Worm (Caenorhabditis elegans) whole organism, late embryonic: ENCODE results near the gene pat-4.

Experiments used
- C08G9.2 ChIP-seq: sonication (generic microtip); optimal IDR thresholded peaks from 2 replicates; lab custom pipeline; 2016; ENCODE audit warnings: mild to moderate bottlenecking, missing genetic modification characterization, moderate library complexity, missing compliant biosample characterization
- F13H6.1 ChIP-seq: sonication (generic microtip); optimal IDR thresholded peaks from 2 replicates; lab custom pipeline; 2016; ENCODE audit warnings: missing genetic modification characterization, missing compliant biosample characterization
- K02D7.2 ChIP-seq: sonication (generic microtip); optimal IDR thresholded peaks from 2 replicates; lab custom pipeline; 2017; ENCODE audit warnings: mild to moderate bottlenecking, missing genetic modification characterization, missing compliant biosample characterization
- K09A11.1 ChIP-seq: sonication (generic microtip); optimal IDR thresholded peaks from 2 replicates; lab custom pipeline; 2017; ENCODE audit warnings: antibody characterized with exemption, mild to moderate bottlenecking, missing genetic modification characterization, missing compliant biosample characterization; ENCODE audit not compliant: insufficient read depth
- T23F11.4 ChIP-seq: fragments of 200-800 bp; sonication (Bioruptor generic); optimal IDR thresholded peaks from 2 replicates; lab custom pipeline; 2018; ENCODE audit warnings: mild to moderate bottlenecking, missing genetic modification characterization, missing compliant biosample characterization
- ahr-1 ChIP-seq: sonication (generic microtip); optimal IDR thresholded peaks from 2 replicates; lab custom pipeline; 2016; ENCODE audit warnings: missing genetic modification characterization, missing compliant biosample characterization
- ama-1 ChIP-seq: fragments of 150-350 bp; optimal IDR thresholded peaks from 2 replicates; lab custom pipeline; 2014
- ceh-14 ChIP-seq: sonication (generic microtip); optimal IDR thresholded peaks from 2 replicates; lab custom pipeline; 2016; ENCODE audit warnings: missing genotype, missing genetic modification characterization, missing compliant biosample characterization
- ceh-18 ChIP-seq: sonication (generic microtip); optimal IDR thresholded peaks from 2 replicates; lab custom pipeline; 2016; ENCODE audit warnings: missing genetic modification characterization, missing compliant biosample characterization
- ceh-19 ChIP-seq: fragments of 200-800 bp; sonication (Bioruptor generic); optimal IDR thresholded peaks from 2 replicates; lab custom pipeline; 2018; ENCODE audit warnings: mild to moderate bottlenecking, missing genetic modification characterization, missing compliant biosample characterization
- ceh-2 ChIP-seq: sonication (generic microtip); optimal IDR thresholded peaks from 2 replicates; lab custom pipeline; 2016; ENCODE audit warnings: missing genotype, missing genetic modification characterization, missing compliant biosample characterization
- ceh-22 ChIP-seq: sonication (generic microtip); optimal IDR thresholded peaks from 2 replicates; lab custom pipeline; 2017; ENCODE audit warnings: missing biosample characterization, missing genetic modification characterization
- ceh-24 ChIP-seq: sonication (generic microtip); optimal IDR thresholded peaks from 2 replicates; lab custom pipeline; 2016; ENCODE audit warnings: mild to moderate bottlenecking, missing genetic modification characterization, missing compliant biosample characterization
- ceh-30 ChIP-seq: fragments of 150-350 bp; optimal IDR thresholded peaks from 2 replicates; lab custom pipeline; 2014; ENCODE audit warnings: missing biosample characterization, missing genetic modification characterization
- ceh-31 ChIP-seq: sonication (generic microtip); optimal IDR thresholded peaks from 2 replicates; lab custom pipeline; 2016; ENCODE audit warnings: missing genetic modification characterization, missing compliant biosample characterization
- ceh-45 ChIP-seq: fragments of 200-800 bp; sonication (Bioruptor generic); IDR thresholded peaks from 2 replicates; pipeline ENCODE4 v1.3.6; 2022; ENCODE audit warnings: missing genetic modification reagents, missing genetic modification characterization, missing compliant biosample characterization
- ceh-48 ChIP-seq: sonication (generic microtip); optimal IDR thresholded peaks from 2 replicates; lab custom pipeline; 2016; ENCODE audit warnings: missing genetic modification characterization, inconsistent platforms, missing compliant biosample characterization
- ceh-6 ChIP-seq: fragments of 200-800 bp; sonication (Bioruptor generic); optimal IDR thresholded peaks from 2 replicates; lab custom pipeline; 2018; ENCODE audit warnings: mild to moderate bottlenecking, missing genetic modification characterization, missing compliant biosample characterization
- ceh-9 ChIP-seq: sonication (generic microtip); optimal IDR thresholded peaks from 2 replicates; lab custom pipeline; 2016; ENCODE audit warnings: mild to moderate bottlenecking, missing genetic modification characterization, inconsistent platforms, missing compliant biosample characterization
- dve-1 ChIP-seq: sonication (generic microtip); optimal IDR thresholded peaks from 2 replicates; lab custom pipeline; 2017; ENCODE audit warnings: antibody characterized with exemption, mild to moderate bottlenecking, missing genetic modification characterization, missing compliant biosample characterization
- ets-4 ChIP-seq: sonication (generic microtip); optimal IDR thresholded peaks from 2 replicates; lab custom pipeline; 2016; ENCODE audit warnings: missing genetic modification characterization, missing compliant biosample characterization
- eyg-1 ChIP-seq: sonication (generic microtip); optimal IDR thresholded peaks from 2 replicates; lab custom pipeline; 2016; ENCODE audit warnings: missing genotype, missing genetic modification characterization, missing compliant biosample characterization
- fax-1 ChIP-seq: sonication (generic microtip); optimal IDR thresholded peaks from 2 replicates; lab custom pipeline; 2016; ENCODE audit warnings: missing genotype, missing genetic modification characterization, missing compliant biosample characterization
- fkh-10 ChIP-seq: fragments of 150-350 bp; optimal IDR thresholded peaks from 2 replicates; lab custom pipeline; 2014; ENCODE audit warnings: missing biosample characterization, missing genetic modification reagents, missing genetic modification characterization
- hlh-13 ChIP-seq: fragments of 200-800 bp; sonication (Bioruptor generic); optimal IDR thresholded peaks from 2 replicates; lab custom pipeline; 2018; ENCODE audit warnings: mild to moderate bottlenecking, missing genetic modification characterization, missing compliant biosample characterization
- hlh-15 ChIP-seq: sonication (generic microtip); optimal IDR thresholded peaks from 2 replicates; lab custom pipeline; 2016; ENCODE audit warnings: missing genetic modification characterization, missing compliant biosample characterization
- hlh-30 ChIP-seq: sonication (generic microtip); optimal IDR thresholded peaks from 2 replicates; lab custom pipeline; 2017; ENCODE audit warnings: antibody characterized with exemption, missing genetic modification characterization, missing compliant biosample characterization; ENCODE audit not compliant: insufficient read depth
- hlh-6 ChIP-seq: sonication (generic microtip); optimal IDR thresholded peaks from 2 replicates; lab custom pipeline; 2016; ENCODE audit warnings: missing genotype, missing genetic modification characterization, missing compliant biosample characterization
- hlh-8 ChIP-seq: sonication (generic microtip); optimal IDR thresholded peaks from 2 replicates; lab custom pipeline; 2016; ENCODE audit warnings: missing genotype, missing genetic modification characterization, missing compliant biosample characterization
- lim-6 ChIP-seq: sonication (generic microtip); optimal IDR thresholded peaks from 2 replicates; lab custom pipeline; 2016; ENCODE audit warnings: missing genetic modification characterization, missing compliant biosample characterization
- madf-2 ChIP-seq: sonication (generic microtip); optimal IDR thresholded peaks from 2 replicates; lab custom pipeline; 2017; ENCODE audit warnings: missing genetic modification characterization, missing compliant biosample characterization
- nfya-1 ChIP-seq: sonication (generic microtip); optimal IDR thresholded peaks from 2 replicates; lab custom pipeline; 2017; ENCODE audit warnings: missing genetic modification characterization, mild to moderate bottlenecking, missing compliant biosample characterization, antibody characterized with exemption, moderate library complexity
- nhr-11 ChIP-seq: fragments of 150-350 bp; optimal IDR thresholded peaks from 2 replicates; lab custom pipeline; 2014; ENCODE audit warnings: missing biosample characterization, missing genetic modification characterization
- nhr-232 ChIP-seq: sonication (generic microtip); optimal IDR thresholded peaks from 2 replicates; lab custom pipeline; 2016; ENCODE audit warnings: missing genetic modification characterization, missing compliant biosample characterization
- npax-4 ChIP-seq: sonication (generic microtip); optimal IDR thresholded peaks from 2 replicates; lab custom pipeline; 2016; ENCODE audit warnings: missing genetic modification characterization, missing compliant biosample characterization
- odd-2 ChIP-seq: sonication (generic microtip); optimal IDR thresholded peaks from 2 replicates; lab custom pipeline; 2017; ENCODE audit warnings: antibody characterized with exemption, mild to moderate bottlenecking, missing genetic modification characterization, missing compliant biosample characterization
- pag-3 ChIP-seq: sonication (generic microtip); optimal IDR thresholded peaks from 2 replicates; lab custom pipeline; 2016; ENCODE audit warnings: missing compliant biosample characterization, missing genetic modification characterization, borderline replicate concordance
- pat-9 ChIP-seq: fragments of 200-800 bp; sonication (Bioruptor generic); optimal IDR thresholded peaks from 2 replicates; lab custom pipeline; 2018; ENCODE audit warnings: mild to moderate bottlenecking, missing genetic modification characterization, moderate library complexity, missing compliant biosample characterization
- pha-2 ChIP-seq: sonication (generic microtip); optimal IDR thresholded peaks from 2 replicates; lab custom pipeline; 2017; ENCODE audit warnings: mild to moderate bottlenecking, missing genetic modification characterization, missing compliant biosample characterization
- pha-4 ChIP-seq: fragments of 150-350 bp; optimal IDR thresholded peaks from 2 replicates; lab custom pipeline; 2018; ENCODE audit warnings: missing biosample characterization, missing genetic modification reagents, missing genetic modification characterization
- pqm-1 ChIP-seq: sonication (generic microtip); optimal IDR thresholded peaks from 2 replicates; lab custom pipeline; 2016; ENCODE audit warnings: missing genetic modification characterization, missing compliant biosample characterization
- pros-1 ChIP-seq: fragments of 150-350 bp; optimal IDR thresholded peaks from 2 replicates; lab custom pipeline; 2014; ENCODE audit warnings: missing biosample characterization, missing genetic modification reagents, missing genetic modification characterization
- ref-2 ChIP-seq: sonication (generic microtip); optimal IDR thresholded peaks from 2 replicates; lab custom pipeline; 2016; ENCODE audit warnings: missing genetic modification characterization, missing compliant biosample characterization
- rnt-1 ChIP-seq: sonication (generic microtip); optimal IDR thresholded peaks from 2 replicates; lab custom pipeline; 2016; ENCODE audit warnings: missing genetic modification characterization, missing compliant biosample characterization
- sdc-2 ChIP-seq: sonication (generic microtip); optimal IDR thresholded peaks from 2 replicates; lab custom pipeline; 2016; ENCODE audit warnings: missing genotype, missing genetic modification characterization, missing compliant biosample characterization
- sox-2 ChIP-seq: fragments of 200-800 bp; sonication (Bioruptor generic); IDR thresholded peaks from 2 replicates; pipeline ENCODE4 v1.3.6; 2022; ENCODE audit warnings: missing genetic modification reagents, missing genetic modification characterization, missing compliant biosample characterization
- syd-9 ChIP-seq: sonication (generic microtip); optimal IDR thresholded peaks from 2 replicates; lab custom pipeline; 2016; ENCODE audit warnings: mild to moderate bottlenecking, missing genetic modification characterization, moderate library complexity, missing compliant biosample characterization
- tbx-2 ChIP-seq: sonication (generic microtip); optimal IDR thresholded peaks from 2 replicates; lab custom pipeline; 2016; ENCODE audit warnings: missing genetic modification characterization, missing compliant biosample characterization
- tbx-7 ChIP-seq: sonication (generic microtip); optimal IDR thresholded peaks from 2 replicates; lab custom pipeline; 2016; ENCODE audit warnings: missing genotype, missing genetic modification characterization, missing compliant biosample characterization
- ttx-3 ChIP-seq: sonication (generic microtip); optimal IDR thresholded peaks from 2 replicates; lab custom pipeline; 2016; ENCODE audit warnings: missing genetic modification reagents, missing genetic modification characterization, missing compliant biosample characterization
- unc-42 ChIP-seq: sonication (generic microtip); optimal IDR thresholded peaks from 2 replicates; lab custom pipeline; 2016; ENCODE audit warnings: missing genotype, missing genetic modification characterization, missing compliant biosample characterization
- unc-55 ChIP-seq: sonication (generic microtip); optimal IDR thresholded peaks from 2 replicates; lab custom pipeline; 2017; ENCODE audit warnings: missing biosample characterization, missing genetic modification reagents, missing genetic modification characterization
- unc-86 ChIP-seq: sonication (generic microtip); optimal IDR thresholded peaks from 2 replicates; lab custom pipeline; 2016; ENCODE audit warnings: missing genetic modification characterization, missing compliant biosample characterization
- zip-5 ChIP-seq: sonication (generic microtip); optimal IDR thresholded peaks from 2 replicates; lab custom pipeline; 2016; ENCODE audit warnings: missing genetic modification characterization, missing compliant biosample characterization
- ztf-16 ChIP-seq: sonication (generic microtip); optimal IDR thresholded peaks from 2 replicates; lab custom pipeline; 2017; ENCODE audit warnings: missing genetic modification characterization, missing compliant biosample characterization

pat-4 gene

DNA sequence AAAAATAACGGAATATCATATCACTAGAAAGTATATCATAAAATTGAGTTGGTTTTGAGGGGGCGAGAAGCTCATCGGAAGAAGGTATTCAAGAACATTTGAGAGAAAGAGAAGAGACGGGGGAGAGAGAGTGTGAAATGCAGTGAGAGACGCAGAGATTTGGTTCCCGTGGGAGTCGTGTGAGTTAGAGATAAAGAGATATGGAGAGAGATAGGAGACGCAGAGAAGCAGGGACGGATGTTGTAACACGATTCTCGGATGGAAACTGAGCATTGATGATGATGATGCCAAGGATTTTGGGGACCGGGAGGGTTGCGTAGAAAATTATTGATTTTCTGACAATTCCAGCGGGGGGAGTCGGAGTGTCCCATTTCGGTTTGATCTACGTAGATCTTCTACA is 1.6 kb upstream of the pat-4 start:
- no peak for TF ChIP-seq lim-6 (tag; lab: Kevin White, UChicago)
- TF ChIP-seq hlh-15 (tag; lab: Kevin White, UChicago): no peak
- no peak for TF ChIP-seq unc-42 (tag; lab: Kevin White, UChicago)
- TF ChIP-seq ztf-16 (tag; lab: Kevin White, UChicago): no peak
- no peak for TF ChIP-seq fkh-10 (GFP tag; lab: Kevin White, UChicago)
- TF ChIP-seq npax-4 (tag; lab: Kevin White, UChicago): no peak
- TF ChIP-seq K09A11.1 (tag; lab: Kevin White, UChicago): no peak
- TF ChIP-seq ceh-2 (tag; lab: Kevin White, UChicago): peak; percentile 15
- no peak for TF ChIP-seq ceh-48 (tag; lab: Kevin White, UChicago)
- no peak for TF ChIP-seq pag-3 (tag; lab: Kevin White, UChicago)
- TF ChIP-seq ref-2 (tag; lab: Kevin White, UChicago): peak; percentile 15
- TF ChIP-seq tbx-2 (tag; lab: Kevin White, UChicago): peak; percentile 46
- TF ChIP-seq syd-9 (tag; lab: Kevin White, UChicago): no peak
- no peak for TF ChIP-seq ceh-6
- no peak for TF ChIP-seq pha-4 (tag; lab: Kevin White, UChicago)
- TF ChIP-seq hlh-13: no peak
- TF ChIP-seq hlh-6: no peak
- TF ChIP-seq T23F11.4 (GFP tag; lab: Kevin White, UChicago): no peak
- no peak for TF ChIP-seq pha-2 (tag; lab: Kevin White, UChicago)
- TF ChIP-seq madf-2 (tag; lab: Kevin White, UChicago): no peak
- no peak for TF ChIP-seq sox-2 (GFP tag; lab: Robert Waterston, UW)
- no peak for TF ChIP-seq F13H6.1 (tag; lab: Kevin White, UChicago)
- no peak for TF ChIP-seq ceh-24 (tag; lab: Kevin White, UChicago)
- TF ChIP-seq rnt-1 (tag; lab: Kevin White, UChicago): no peak
- no peak for TF ChIP-seq hlh-8 (tag; lab: Kevin White, UChicago)
- peak; percentile 59 for TF ChIP-seq pat-9
- TF ChIP-seq dve-1 (tag; lab: Kevin White, UChicago): peak; percentile 56
- TF ChIP-seq sdc-2: no peak
- no peak for TF ChIP-seq ceh-9 (tag; lab: Kevin White, UChicago)
- no peak for TF ChIP-seq zip-5 (tag; lab: Kevin White, UChicago)
- TF ChIP-seq nhr-11 (tag; lab: Kevin White, UChicago): no peak
- no peak for TF ChIP-seq ahr-1 (tag; lab: Kevin White, UChicago)
- no peak for TF ChIP-seq ceh-22
- no peak for TF ChIP-seq unc-86
- no peak for TF ChIP-seq ttx-3
- TF ChIP-seq unc-55: peak; percentile 55
- no peak for TF ChIP-seq fax-1 (tag; lab: Kevin White, UChicago)
- no peak for TF ChIP-seq ama-1 (lab: Kevin White, UChicago)
- TF ChIP-seq ceh-45 (GFP tag; lab: Robert Waterston, UW): no peak
- TF ChIP-seq ceh-31 (tag; lab: Kevin White, UChicago): peak; percentile 15
- TF ChIP-seq ceh-30 (tag; lab: Kevin White, UChicago): peak; percentile 21
- no peak for TF ChIP-seq nhr-232 (tag; lab: Kevin White, UChicago)
- TF ChIP-seq ceh-19 (GFP tag; lab: Kevin White, UChicago): no peak
- peak; percentile 38 for TF ChIP-seq C08G9.2 (tag; lab: Kevin White, UChicago)
- TF ChIP-seq tbx-7: no peak
- TF ChIP-seq pqm-1: no peak
- no peak for TF ChIP-seq ceh-14 (tag; lab: Kevin White, UChicago)
- no peak for TF ChIP-seq ets-4
- TF ChIP-seq nfya-1 (tag; lab: Kevin White, UChicago): peak; percentile 30
- no peak for TF ChIP-seq K02D7.2 (tag; lab: Kevin White, UChicago)
- no peak for TF ChIP-seq hlh-30 (tag; lab: Kevin White, UChicago)
- no peak for TF ChIP-seq odd-2 (tag; lab: Kevin White, UChicago)
- peak; percentile 58 for TF ChIP-seq ceh-18 (tag; lab: Kevin White, UChicago)
- no peak for TF ChIP-seq pros-1 (tag; lab: Kevin White, UChicago)
- no peak for TF ChIP-seq eyg-1 (tag; lab: Kevin White, UChicago)
